Fruit fly (Drosophila melanogaster): ENCODE results near the gene CG4375.

CG4375 gene

DNA sequence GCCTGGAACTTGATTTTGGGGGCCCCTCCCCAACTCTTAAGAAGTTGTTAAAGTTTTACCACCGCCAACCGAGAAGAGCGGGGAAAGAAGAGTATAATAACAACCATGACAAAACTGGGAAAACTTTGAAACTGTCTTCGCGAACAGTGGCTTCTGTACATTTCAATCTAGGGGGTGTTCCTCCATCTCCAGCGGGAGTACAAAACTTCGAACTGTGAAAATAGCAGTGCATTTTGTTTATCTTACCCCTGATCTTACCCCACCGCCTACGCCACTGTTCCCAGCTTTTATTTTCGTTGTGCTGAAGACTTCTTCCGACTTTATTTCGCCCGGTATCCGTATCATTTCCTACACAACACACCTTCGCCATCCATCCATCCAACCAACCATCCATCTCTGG is 44.2 kb upstream of the CG4375 start:
- TF ChIP-seq Sox102F (GFP tag; optimal IDR thresholded peaks at IDR 0.05) (no peak), CG16779 (GFP tag; IDR thresholded peaks at IDR 0.05) (no peak), Deaf1 (tag; optimal IDR thresholded peaks at IDR 0.05) (no peak), lmd (GFP tag; IDR thresholded peaks at IDR 0.05) (peak; percentile 41; the same call in 1 of the 2 replicates), Ets97D (GFP tag; optimal IDR thresholded peaks at IDR 0.05) (no peak), lilli (GFP tag; optimal IDR thresholded peaks at IDR 0.05) (peak; percentile 4), CG18262 (tag; optimal IDR thresholded peaks at IDR 0.05) (no peak), da (GFP tag; optimal IDR thresholded peaks at IDR 0.05) (no peak), CG1233 (GFP tag; optimal IDR thresholded peaks at IDR 0.05) (no peak), Camta (GFP tag; optimal IDR thresholded peaks at IDR 0.05) (no peak), CG6689 (GFP tag; IDR thresholded peaks at IDR 0.05) (no peak), CG10979 (tag; optimal IDR thresholded peaks at IDR 0.05) (no peak), CG34224 (GFP tag; IDR thresholded peaks at IDR 0.05; ENCODE audit: partially characterized antibody) (no peak), hkb (optimal IDR thresholded peaks at IDR 0.05) (no peak), hkb (GFP tag; IDR thresholded peaks at IDR 0.05) (no peak), Lpt (GFP tag; optimal IDR thresholded peaks at IDR 0.05) (no peak), CG17359 (tag; optimal IDR thresholded peaks at IDR 0.05) (no peak), row (GFP tag; IDR thresholded peaks at IDR 0.05) (peak; percentile 62), NC2α (GFP tag; optimal IDR thresholded peaks at IDR 0.05) (no peak), otp (GFP tag; IDR thresholded peaks at IDR 0.05) (0 out of 3 replicates have a peak, but pooled peaks have one; percentile 39), sna (GFP tag; IDR thresholded peaks at IDR 0.05; ENCODE audit: partially characterized antibody) (no peak), CG10543 (GFP tag; optimal IDR thresholded peaks at IDR 0.05) (peak; percentile 4), dmrt99B (tag; optimal IDR thresholded peaks at IDR 0.05) (peak; percentile 20), jumu (GFP tag; optimal IDR thresholded peaks at IDR 0.05) (no peak), gem (tag; optimal IDR thresholded peaks at IDR 0.05) (peak; percentile 46), CG2875 (GFP tag; optimal IDR thresholded peaks at IDR 0.05) (no peak), CG42726 (GFP tag; IDR thresholded peaks at IDR 0.05; ENCODE audit: partially characterized antibody) (no peak), CG17361 (GFP tag; IDR thresholded peaks at IDR 0.05) (no peak), Dbx (GFP tag; IDR thresholded peaks at IDR 0.05) (peak; percentile 62), CG18619 (GFP tag; optimal IDR thresholded peaks at IDR 0.05) (no peak), CG12155 (GFP tag; optimal IDR thresholded peaks at IDR 0.05) (peak; percentile 26), CG2712 (tag; optimal IDR thresholded peaks at IDR 0.05) (peak; percentile 0), E2f2 (GFP tag; IDR thresholded peaks at IDR 0.05) (no peak), ase (GFP tag; IDR thresholded peaks at IDR 0.05) (0 out of 3 replicates have a peak, but pooled peaks have one; percentile 37), wdn (GFP tag; IDR thresholded peaks at IDR 0.05) (no peak), dpn (GFP tag; optimal IDR thresholded peaks at IDR 0.05) (no peak), CG7839 (tag; optimal IDR thresholded peaks at IDR 0.05) (peak; percentile 34), luna (GFP tag; optimal IDR thresholded peaks at IDR 0.05) (no peak), lab (GFP tag; optimal IDR thresholded peaks at IDR 0.05) (peak; percentile 38), CG17802 (tag; optimal IDR thresholded peaks at IDR 0.05) (no peak), CG8281 (tag; optimal IDR thresholded peaks at IDR 0.05) (peak; percentile 41), CG9727 (GFP tag; optimal IDR thresholded peaks at IDR 0.05) (no peak), sisA (GFP tag; IDR thresholded peaks at IDR 0.05) (peak; percentile 20; the same call in 1 of the 2 replicates), kay (GFP tag; optimal IDR thresholded peaks at IDR 0.05) (no peak), rib (GFP tag; IDR thresholded peaks at IDR 0.05) (0 out of 2 replicates have a peak, but pooled peaks have one; percentile 30), CG8290 (GFP tag; optimal IDR thresholded peaks at IDR 0.05) (no peak), CG8290 (tag; optimal IDR thresholded peaks at IDR 0.05) (peak in 1 of 2 experiments; percentile 53), Bdp1 (GFP tag; optimal IDR thresholded peaks at IDR 0.05) (no peak), trem (tag; optimal IDR thresholded peaks at IDR 0.05) (no peak), tup (GFP tag; optimal IDR thresholded peaks at IDR 0.05) (no peak), CG17186 (GFP tag; optimal IDR thresholded peaks at IDR 0.05) (no peak), Dref (GFP tag; IDR thresholded peaks at IDR 0.05) (no peak)

All from whole organism, embryonic.